Fruit fly (Drosophila melanogaster): ENCODE data around the gene sas.
A peak's percentile ranks its signal among the peaks of the same experiment; 100 is the strongest.

sas gene

DNA sequence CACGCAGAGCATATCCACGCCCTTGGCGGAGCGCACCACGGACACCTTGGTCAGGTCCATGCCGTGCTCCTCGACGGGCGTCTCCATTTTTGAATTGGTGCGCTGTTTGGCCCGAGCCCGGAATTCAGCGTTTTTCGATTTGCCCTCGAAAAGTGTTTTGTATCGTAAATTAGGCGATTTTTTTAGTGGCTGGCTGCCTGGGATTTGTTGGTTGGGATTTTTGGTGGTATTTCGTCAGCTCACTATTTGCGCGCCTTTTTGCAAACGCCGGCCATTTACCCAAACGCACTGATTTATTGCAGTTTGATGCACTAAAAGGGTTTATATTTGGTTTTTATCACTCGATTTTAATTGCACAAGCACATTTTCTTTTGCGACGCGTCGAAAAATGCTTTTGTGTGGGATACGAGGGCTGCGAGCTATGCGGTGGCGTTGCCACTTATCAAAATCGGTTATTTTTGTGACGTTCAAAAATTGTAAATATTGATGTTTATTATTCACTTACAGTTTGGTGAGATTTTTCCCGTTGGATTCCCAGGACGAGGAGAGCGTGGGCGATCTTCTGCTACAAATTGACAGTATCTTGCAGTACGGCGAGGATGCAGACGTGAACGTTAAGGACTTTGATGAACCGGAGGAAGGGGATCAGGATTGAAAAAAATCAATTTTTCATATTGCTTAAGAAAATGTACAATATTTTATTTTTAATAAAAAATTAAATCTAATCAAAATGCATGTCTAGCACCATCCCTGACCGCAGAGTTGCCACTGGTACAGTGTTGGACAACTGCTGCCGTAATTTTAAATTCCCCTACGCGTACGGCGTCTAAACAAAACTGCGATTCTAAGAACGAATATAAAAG, 11.8 kb upstream of the sas start, which contains the start of the genes gfzf and Sas-4 (continued):
- 0 out of 3 replicates have a peak, but pooled peaks have one; percentile 37 for TF ChIP-seq Mrtf (GFP tag; IDR thresholded peaks at IDR 0.05)
- TF ChIP-seq CG14965 (GFP tag; optimal IDR thresholded peaks at IDR 0.05; ENCODE audit: borderline replicate concordance): no peak
- peak; percentile 50 for TF ChIP-seq chn (GFP tag; optimal IDR thresholded peaks at IDR 0.05)
- peak; percentile 45 for TF ChIP-seq fd3F (GFP tag; optimal IDR thresholded peaks at IDR 0.05)
- TF ChIP-seq fd96Cb (tag; optimal IDR thresholded peaks at IDR 0.05): peak; percentile 30
- no peak for TF ChIP-seq tap (tag; optimal IDR thresholded peaks at IDR 0.05)
- peak; percentile 59 for TF ChIP-seq Abd-B (GFP tag; optimal IDR thresholded peaks at IDR 0.05)
- peak; percentile 69 for TF ChIP-seq Chrac-16 (GFP tag; optimal IDR thresholded peaks at IDR 0.05)
- no peak for TF ChIP-seq CG4854 (GFP tag; optimal IDR thresholded peaks at IDR 0.05)
- peak; percentile 31 for TF ChIP-seq CG17802 (tag; optimal IDR thresholded peaks at IDR 0.05)
- TF ChIP-seq stc (GFP tag; IDR thresholded peaks at IDR 0.05): no peak
- TF ChIP-seq CG3065 (GFP tag; optimal IDR thresholded peaks at IDR 0.05): no peak
- TF ChIP-seq CG17829 (tag; optimal IDR thresholded peaks at IDR 0.05): peak; percentile 44
- no peak for TF ChIP-seq slp2 (GFP tag; optimal IDR thresholded peaks at IDR 0.05)
- TF ChIP-seq tll (GFP tag; optimal IDR thresholded peaks at IDR 0.05): no peak
- no peak for TF ChIP-seq Bgb (GFP tag; IDR thresholded peaks at IDR 0.05; ENCODE audit: partially characterized antibody)
- TF ChIP-seq CG10543 (GFP tag; optimal IDR thresholded peaks at IDR 0.05): peak; percentile 57
- TF ChIP-seq CG13894 (tag; optimal IDR thresholded peaks at IDR 0.05): peak; percentile 9
- TF ChIP-seq gce (GFP tag; IDR thresholded peaks at IDR 0.05): no peak
- peak; percentile 35 for TF ChIP-seq CG10979 (tag; optimal IDR thresholded peaks at IDR 0.05)
- TF ChIP-seq Fer3 (tag; optimal IDR thresholded peaks at IDR 0.05): peak; percentile 28
- peak; percentile 80 for TF ChIP-seq CG3847 (GFP tag; IDR thresholded peaks at IDR 0.05)
- TF ChIP-seq CG18262 (tag; optimal IDR thresholded peaks at IDR 0.05): peak; percentile 62
- no peak for TF ChIP-seq dm (GFP tag; optimal IDR thresholded peaks at IDR 0.05)
- TF ChIP-seq dysf (GFP tag; IDR thresholded peaks at IDR 0.05): peak; percentile 49; the same call in 1 of the 3 replicates
- peak; percentile 53; the same call in 1 of the 2 replicates for TF ChIP-seq Xrp1 (GFP tag; IDR thresholded peaks at IDR 0.05)
- no peak for TF ChIP-seq Scr (GFP tag; IDR thresholded peaks at IDR 0.05; ENCODE audit: partially characterized antibody)
- no peak for TF ChIP-seq CG6765 (GFP tag; optimal IDR thresholded peaks at IDR 0.05)
- no peak for TF ChIP-seq CG15011 (GFP tag; optimal IDR thresholded peaks at IDR 0.05)
- peak; percentile 82 for TF ChIP-seq CG30403 (GFP tag; optimal IDR thresholded peaks at IDR 0.05)
- no peak for TF ChIP-seq mirr (GFP tag; optimal IDR thresholded peaks at IDR 0.05)
- peak; percentile 30 for TF ChIP-seq pho (GFP tag; optimal IDR thresholded peaks at IDR 0.05)
- TF ChIP-seq zfh1 (GFP tag; IDR thresholded peaks at IDR 0.05): peak; percentile 70; the same call in 2 of the 3 replicates
- TF ChIP-seq disco-r (GFP tag; optimal IDR thresholded peaks at IDR 0.05): no peak
- TF ChIP-seq CG7928 (GFP tag; optimal IDR thresholded peaks at IDR 0.05): peak; percentile 88
- TF ChIP-seq CG9797 (GFP tag; optimal IDR thresholded peaks at IDR 0.05): peak; percentile 43
- TF ChIP-seq CG17612 (GFP tag; IDR thresholded peaks at IDR 0.05): no peak
- no peak for TF ChIP-seq CG34224 (GFP tag; IDR thresholded peaks at IDR 0.05; ENCODE audit: partially characterized antibody)
- TF ChIP-seq CG10431 (GFP tag; optimal IDR thresholded peaks at IDR 0.05): no peak
- peak; percentile 59 for TF ChIP-seq CG31224 (GFP tag; IDR thresholded peaks at IDR 0.05)
- no peak for TF ChIP-seq HmgD (GFP tag; optimal IDR thresholded peaks at IDR 0.05)
- TF ChIP-seq br (optimal IDR thresholded peaks at IDR 0.05): no peak
- TF ChIP-seq CG14667 (GFP tag; IDR thresholded peaks at IDR 0.05): no peak; the same call in none of the 2 replicates
- peak; percentile 43; the same call in 1 of the 3 replicates for TF ChIP-seq ken (GFP tag; IDR thresholded peaks at IDR 0.05)
- peak; percentile 59 for TF ChIP-seq Dip3 (GFP tag; optimal IDR thresholded peaks at IDR 0.05)
- TF ChIP-seq CG8765 (GFP tag; IDR thresholded peaks at IDR 0.05): peak; percentile 35; the same call in 1 of the 2 replicates
- TF ChIP-seq NfI (GFP tag; optimal IDR thresholded peaks at IDR 0.05): peak; percentile 63
- no peak for TF ChIP-seq CG6791 (GFP tag; IDR thresholded peaks at IDR 0.05; ENCODE audit: partially characterized antibody)
- TF ChIP-seq Awh (GFP tag; IDR thresholded peaks at IDR 0.05): peak; percentile 13; the same call in 1 of the 2 replicates

Data from whole organism, embryonic.